Worm (Caenorhabditis elegans) whole organism, young adult: ENCODE data around the gene ehs-1.

Experiments used
- B0019.2 ChIP-seq: fragments of 200-800 bp; sonication (Bioruptor generic); conservative IDR thresholded peaks from 2 replicates; pipeline ENCODE4 v1.3.6; 2022; ENCODE audit warnings: missing genetic modification reagents, missing genetic modification characterization, missing compliant biosample characterization
- C06A6.2 ChIP-seq: fragments of 200-800 bp; sonication (Bioruptor generic); conservative IDR thresholded peaks from 2 replicates; pipeline ENCODE4 v1.3.6; 2022; ENCODE audit warnings: missing genetic modification characterization, missing compliant biosample characterization
- F10E7.11 ChIP-seq: sonication (generic microtip); optimal IDR thresholded peaks from 2 replicates; lab custom pipeline; 2017; ENCODE audit warnings: mild to moderate bottlenecking, missing genetic modification characterization, moderate library complexity, missing compliant biosample characterization
- K11D2.4 ChIP-seq: fragments of 200-800 bp; sonication (Bioruptor generic); IDR thresholded peaks from 2 replicates; pipeline ENCODE4 v1.3.6; 2022; ENCODE audit warnings: missing genetic modification reagents, missing genetic modification characterization, missing compliant biosample characterization
- Y53G8AR.9 ChIP-seq: fragments of 200-800 bp; sonication (Bioruptor generic); conservative IDR thresholded peaks from 2 replicates; pipeline ENCODE4 v1.3.6; 2022; ENCODE audit warnings: missing genetic modification reagents, missing genetic modification characterization, missing compliant biosample characterization
- aptf-2 ChIP-seq: fragments of 200-800 bp; sonication (Bioruptor generic); conservative IDR thresholded peaks from 2 replicates; pipeline ENCODE4 v1.3.6; 2022; ENCODE audit warnings: missing genetic modification reagents, missing genetic modification characterization, missing compliant biosample characterization
- attf-3 ChIP-seq: fragments of 200-800 bp; sonication (Bioruptor generic); conservative IDR thresholded peaks from 2 replicates; pipeline ENCODE4 v1.3.6; 2022; ENCODE audit warnings: missing genetic modification reagents, missing genetic modification characterization, missing compliant biosample characterization
- ccch-3 ChIP-seq: fragments of 200-800 bp; sonication (Bioruptor generic); optimal IDR thresholded peaks from 2 replicates; lab custom pipeline; 2018; ENCODE audit warnings: mild to moderate bottlenecking, missing genetic modification characterization, missing compliant biosample characterization
- cebp-2 ChIP-seq: fragments of 200-800 bp; sonication (Bioruptor generic); IDR thresholded peaks from 2 replicates; pipeline ENCODE4 v1.3.6; 2022; ENCODE audit warnings: missing genetic modification characterization, missing compliant biosample characterization
- ceh-100 ChIP-seq: fragments of 200-800 bp; sonication (Bioruptor generic); IDR thresholded peaks from 2 replicates; pipeline ENCODE4 v1.3.6; 2022; ENCODE audit warnings: missing genetic modification reagents, missing genetic modification characterization, missing compliant biosample characterization
- ceh-79 ChIP-seq: sonication (generic microtip); optimal IDR thresholded peaks from 2 replicates; lab custom pipeline; 2017; ENCODE audit warnings: mild to moderate bottlenecking, missing genetic modification characterization, missing compliant biosample characterization
- efl-1 ChIP-seq: fragments of 150-350 bp; optimal IDR thresholded peaks from 2 replicates; lab custom pipeline; 2014; ENCODE audit warnings: missing biosample characterization, missing genetic modification reagents, missing genetic modification characterization
- ekl-4 ChIP-seq: fragments of 200-800 bp; sonication (Bioruptor generic); IDR thresholded peaks from 2 replicates; pipeline ENCODE4 v1.3.6; 2022; ENCODE audit warnings: missing genetic modification reagents, missing genetic modification characterization, missing compliant biosample characterization
- gei-17 ChIP-seq: fragments of 200-800 bp; sonication (Bioruptor generic); optimal IDR thresholded peaks from 2 replicates; lab custom pipeline; 2018; ENCODE audit warnings: mild to moderate bottlenecking, missing genetic modification characterization, missing compliant biosample characterization
- him-1 ChIP-seq: sonication (generic microtip); optimal IDR thresholded peaks from 2 replicates; lab custom pipeline; 2016; ENCODE audit warnings: missing genotype, missing genetic modification reagents, missing genetic modification characterization, missing compliant biosample characterization
- hmg-20 ChIP-seq: fragments of 200-800 bp; sonication (Bioruptor generic); IDR thresholded peaks from 2 replicates; pipeline ENCODE4 v1.3.6; 2022; ENCODE audit warnings: missing genetic modification reagents, missing genetic modification characterization, missing compliant biosample characterization
- lag-1 ChIP-seq: fragments of 200-800 bp; sonication (Bioruptor generic); IDR thresholded peaks from 2 replicates; pipeline ENCODE4 v1.3.6; 2022; ENCODE audit warnings: missing genetic modification reagents, missing genetic modification characterization, missing compliant biosample characterization
- let-526 ChIP-seq: fragments of 200-800 bp; sonication (Bioruptor generic); IDR thresholded peaks from 2 replicates; pipeline ENCODE4 v1.3.6; 2022; ENCODE audit warnings: missing genetic modification reagents, missing genetic modification characterization, missing compliant biosample characterization
- let-607 ChIP-seq, 2 experiments: fragments of 200-800 bp in 1 of 2; sonication (Bioruptor generic) in 1 of 2; sonication (generic microtip) in 1 of 2; optimal IDR thresholded peaks; 2 replicates each; lab custom pipeline; 2016 to 2018; ENCODE audit warnings: mild to moderate bottlenecking in 2 of 2, missing compliant biosample characterization in 2 of 2, missing genetic modification characterization in 2 of 2, moderate library complexity in 2 of 2, missing genotype in 1 of 2
- mcd-1 ChIP-seq: fragments of 200-800 bp; sonication (Bioruptor generic); IDR thresholded peaks from 2 replicates; pipeline ENCODE4 v1.3.6; 2022; ENCODE audit warnings: missing genetic modification reagents, missing genetic modification characterization, missing compliant biosample characterization
- mxl-1 ChIP-seq: sonication (generic microtip); optimal IDR thresholded peaks from 2 replicates; lab custom pipeline; 2016; ENCODE audit warnings: missing genetic modification characterization, missing compliant biosample characterization
- nhr-80 ChIP-seq: sonication (generic microtip); optimal IDR thresholded peaks from 2 replicates; lab custom pipeline; 2016; ENCODE audit warnings: missing genetic modification characterization, missing compliant biosample characterization
- rcor-1 ChIP-seq: fragments of 200-800 bp; sonication (Bioruptor generic); IDR thresholded peaks from 2 replicates; pipeline ENCODE4 v1.3.6; 2022; ENCODE audit warnings: missing genetic modification reagents, missing genetic modification characterization, missing compliant biosample characterization
- unc-130 ChIP-seq: sonication (generic microtip); optimal IDR thresholded peaks from 2 replicates; lab custom pipeline; 2016; ENCODE audit warnings: missing genetic modification reagents, missing genetic modification characterization, missing compliant biosample characterization
- zfh-2 ChIP-seq: fragments of 200-800 bp; sonication (Bioruptor generic); conservative IDR thresholded peaks from 2 replicates; pipeline ENCODE4 v1.3.6; 2022; ENCODE audit warnings: missing genetic modification reagents, missing genetic modification characterization, missing compliant biosample characterization
- ztf-18 ChIP-seq: sonication (generic microtip); optimal IDR thresholded peaks from 2 replicates; lab custom pipeline; 2016; ENCODE audit warnings: missing genotype, mild to moderate bottlenecking, missing genetic modification characterization, missing compliant biosample characterization
- ztf-25 ChIP-seq: fragments of 200-800 bp; sonication (Bioruptor generic); IDR thresholded peaks from 2 replicates; pipeline ENCODE4 v1.3.6; 2022; ENCODE audit warnings: missing genetic modification reagents, missing genetic modification characterization, missing compliant biosample characterization
- ztf-3 ChIP-seq: fragments of 200-800 bp; sonication (Bioruptor generic); optimal IDR thresholded peaks from 2 replicates; lab custom pipeline; 2018; ENCODE audit warnings: mild to moderate bottlenecking, missing genetic modification characterization, missing compliant biosample characterization

Gene ehs-1

DNA sequence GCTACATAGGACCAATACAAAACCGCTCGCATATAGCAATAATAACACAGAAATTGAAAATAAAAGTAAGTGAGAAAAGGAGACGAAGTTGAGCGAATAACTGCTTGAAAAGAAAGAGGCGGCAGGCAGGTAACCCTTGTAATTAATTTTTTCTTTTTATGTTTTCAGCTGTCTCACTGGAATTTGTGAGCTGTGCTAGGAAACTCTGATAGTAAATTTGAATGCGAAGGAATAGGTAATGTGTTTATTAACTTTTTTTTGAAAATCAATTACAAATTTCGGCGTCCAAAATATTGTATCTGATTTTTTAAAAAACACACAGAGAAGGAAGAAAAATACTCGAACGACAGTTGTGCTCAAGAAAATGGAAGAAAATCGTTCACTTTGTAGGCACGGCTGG, 31.5 kb downstream of the ehs-1 start, which contains the start of gene H41C03.2:
H41C03.2 (minus strand) TSS at position 101 of the 400 bp plus-strand sequence.
- TF ChIP-seq cebp-2 (GFP tag; lab: Robert Waterston, UW) (no peak), mcd-1 (GFP tag; lab: Robert Waterston, UW) (no peak), Y53G8AR.9 (GFP tag; lab: Robert Waterston, UW) (no peak)
- TF ChIP-seq, all 124 proteins: peak for 0

DNA sequence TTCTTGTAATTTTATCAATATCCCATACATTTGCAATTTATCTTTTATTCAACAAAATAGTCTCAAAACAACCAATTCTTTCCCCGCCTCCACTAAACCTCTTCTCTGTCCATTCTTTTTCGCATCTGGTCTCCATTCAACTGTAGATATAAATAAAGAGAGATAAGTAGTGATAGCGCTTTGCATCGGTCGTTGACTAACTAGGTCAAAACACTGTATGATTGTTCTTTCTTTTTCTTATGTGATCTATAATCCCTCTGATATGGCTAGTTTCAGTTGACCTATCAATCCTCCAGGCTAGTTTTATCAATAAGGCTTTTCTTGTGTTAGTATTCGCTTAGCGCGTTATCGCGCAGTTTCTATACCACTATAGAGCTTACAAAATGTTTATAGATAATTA, 32.7 kb downstream of the ehs-1 start:
- TF ChIP-seq ceh-100 (GFP tag; lab: Robert Waterston, UW): no peak
- TF ChIP-seq aptf-2 (GFP tag; lab: Robert Waterston, UW): no peak
- no peak for TF ChIP-seq lag-1
- no peak for TF ChIP-seq mxl-1 (tag; lab: Kevin White, UChicago)
- no peak for TF ChIP-seq ccch-3

DNA sequence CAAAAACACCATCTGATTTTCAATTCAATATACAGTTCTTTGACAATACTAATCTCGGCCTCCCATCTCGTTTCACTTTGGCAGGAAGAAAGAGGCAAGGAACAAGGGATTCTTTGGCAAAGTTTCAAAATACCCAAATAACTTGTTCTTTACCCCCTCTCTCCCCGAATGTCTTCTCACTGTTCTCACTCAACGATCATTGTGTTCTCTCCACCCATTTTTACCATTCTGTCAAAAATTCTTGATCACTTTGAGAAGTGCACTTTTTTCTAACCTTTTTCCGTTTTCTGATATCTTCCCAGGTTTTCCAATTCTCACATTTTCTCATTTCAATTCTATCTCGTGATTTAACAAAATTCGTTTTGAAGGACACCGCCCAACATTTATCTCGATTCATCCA, 33.6 kb downstream of the ehs-1 start, which contains the start of gene H41C03.1:
H41C03.1 (plus strand) TSS at position 301 of the 400 bp plus-strand sequence.
- no peak for TF ChIP-seq ekl-4 (GFP tag; lab: Robert Waterston, UW)

DNA sequence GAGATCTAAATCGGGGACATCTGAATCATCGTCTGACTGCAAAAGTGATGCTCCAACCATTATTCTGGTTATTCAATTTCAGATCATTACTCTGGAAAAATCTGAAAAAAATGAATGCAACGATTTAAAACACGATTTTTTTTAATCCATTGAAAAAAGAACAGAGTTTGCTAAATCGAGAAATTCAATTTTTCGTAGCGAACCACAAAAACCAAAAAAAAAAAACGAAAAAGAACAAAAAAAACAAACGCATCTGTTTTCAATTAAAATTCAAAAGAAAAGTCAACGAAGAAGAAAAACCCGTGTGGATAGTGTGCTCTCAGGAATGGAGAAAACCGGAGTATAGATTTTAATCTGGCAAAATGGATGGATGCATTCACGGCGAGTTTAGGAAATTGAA, 37.8 kb downstream of the ehs-1 start, which contains the start of gene F55C12.4:
F55C12.4 (minus strand) TSS at position 101 of the 400 bp plus-strand sequence.
- TF ChIP-seq B0019.2: no peak
- no peak for TF ChIP-seq rcor-1
- no peak for TF ChIP-seq hmg-20 (GFP tag; lab: Robert Waterston, UW)
- TF ChIP-seq him-1: no peak
- no peak for TF ChIP-seq let-607 (tag; optimal IDR thresholded peaks at IDR 0.05; lab: Kevin White, UChicago)
- TF ChIP-seq gei-17 (GFP tag; lab: Kevin White, UChicago): no peak
- no peak for TF ChIP-seq attf-3 (GFP tag; lab: Robert Waterston, UW)
- TF ChIP-seq C06A6.2: no peak
- no peak for TF ChIP-seq zfh-2 (GFP tag; lab: Robert Waterston, UW)

DNA sequence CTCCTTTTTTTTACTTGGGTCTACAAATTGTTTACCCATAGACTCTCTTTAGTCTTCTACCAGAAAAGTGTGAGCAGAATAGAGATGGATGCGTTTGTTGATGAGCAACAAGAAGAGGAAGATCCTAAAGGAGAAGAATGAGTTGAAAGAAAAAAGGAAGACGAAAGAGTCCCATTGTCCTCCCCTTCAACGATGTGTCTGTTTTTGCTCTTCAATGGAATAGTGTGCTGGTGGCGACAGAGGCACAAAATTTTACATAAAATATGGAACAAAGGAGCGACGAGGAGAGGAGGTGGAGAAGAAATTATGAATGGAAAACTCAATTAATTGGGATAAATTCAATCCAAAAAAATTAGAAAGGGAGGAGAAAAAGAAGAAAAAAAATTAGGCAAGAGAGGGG, 40.1 kb downstream of the ehs-1 start:
- TF ChIP-seq aptf-2 (GFP tag; lab: Robert Waterston, UW): no peak
- no peak for TF ChIP-seq ceh-79 (tag; lab: Kevin White, UChicago)
- TF ChIP-seq K11D2.4 (GFP tag; lab: Robert Waterston, UW): no peak
- TF ChIP-seq F10E7.11: no peak
- TF ChIP-seq ztf-25 (GFP tag; lab: Robert Waterston, UW): no peak
- TF ChIP-seq mxl-1 (tag; lab: Kevin White, UChicago): no peak
- no peak for TF ChIP-seq rcor-1
- TF ChIP-seq unc-130 (GFP tag; lab: Kevin White, UChicago): no peak
- no peak for TF ChIP-seq efl-1 (GFP tag; lab: Kevin White, UChicago)
- TF ChIP-seq ztf-18: no peak
- no peak for TF ChIP-seq ztf-3 (GFP tag; lab: Kevin White, UChicago)

DNA sequence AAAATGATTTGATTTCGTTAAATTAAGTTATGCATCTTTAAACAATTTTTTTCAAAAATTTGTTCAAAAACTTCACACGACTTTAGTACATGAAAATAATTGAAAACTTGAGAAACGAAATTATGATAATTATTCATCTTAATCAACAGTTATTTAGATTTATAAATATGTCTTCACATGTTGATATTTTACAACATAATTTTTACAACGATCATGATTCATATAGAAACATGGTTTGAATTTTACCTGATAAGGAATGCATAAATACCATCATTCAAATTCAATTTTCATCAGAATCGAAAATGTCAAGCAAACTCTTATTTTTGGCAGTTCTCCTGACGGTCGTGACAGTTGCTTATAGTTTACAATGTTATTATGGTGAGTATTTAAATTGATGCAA, 43.4 kb downstream of the ehs-1 start, which contains the start of gene tag-234:
tag-234 (plus strand) TSS at position 301 of the 400 bp plus-strand sequence.
- TF ChIP-seq let-526 (no peak), nhr-80 (peak; percentile 38)
